Fruit fly (Drosophila melanogaster) whole organism, embryonic: Measurements from ENCODE around the gene CG15642.

ENCODE experiments used
- Bgb ChIP-seq: fragments of 200-800 bp; sonication (Bioruptor generic); IDR thresholded peaks from 2 replicates; pipeline ENCODE4 v1.3.6; 2022; ENCODE audit warnings: missing biosample characterization, missing genetic modification characterization; ENCODE audit not compliant: partially characterized antibody
- Bteb2 ChIP-seq: fragments of 200-800 bp; sonication (Bioruptor generic); optimal IDR thresholded peaks from 2 replicates; lab custom pipeline; 2016; ENCODE audit warnings: missing biosample characterization, missing genetic modification characterization
- CG10543 ChIP-seq: fragments of 200-800 bp; sonication (Bioruptor generic); optimal IDR thresholded peaks from 3 replicates; lab custom pipeline; 2017; ENCODE audit warnings: missing biosample characterization, mild to moderate bottlenecking, missing genetic modification characterization, moderate library complexity
- CG10654 ChIP-seq: fragments of 200-800 bp; sonication (Bioruptor generic); optimal IDR thresholded peaks from 2 replicates; lab custom pipeline; 2016; ENCODE audit warnings: missing biosample characterization, missing genetic modification characterization
- CG11093 ChIP-seq: fragments of 200-800 bp; sonication (Bioruptor generic); IDR thresholded peaks from 3 replicates; pipeline ENCODE4 v1.3.6; 2022; ENCODE audit warnings: missing biosample characterization, missing genetic modification characterization
- CG11504 ChIP-seq: fragments of 200-800 bp; sonication (Bioruptor generic); optimal IDR thresholded peaks from 3 replicates; lab custom pipeline; 2019; ENCODE audit warnings: missing biosample characterization, mild to moderate bottlenecking, missing genetic modification characterization, moderate library complexity
- CG11723 ChIP-seq: fragments of 200-800 bp; sonication (Bioruptor generic); optimal IDR thresholded peaks from 2 replicates; lab custom pipeline; 2017; ENCODE audit warnings: missing biosample characterization, mild to moderate bottlenecking, missing genetic modification characterization
- CG12155 ChIP-seq: fragments of 200-800 bp; sonication (Bioruptor generic); optimal IDR thresholded peaks from 3 replicates; lab custom pipeline; 2016; ENCODE audit warnings: missing biosample characterization, missing genetic modification characterization
- CG14667 ChIP-seq: fragments of 200-800 bp; sonication (Bioruptor generic); IDR thresholded peaks from 2 replicates; pipeline ENCODE4 v1.3.6; 2022; ENCODE audit warnings: missing biosample characterization, missing genetic modification characterization
- CG14965 ChIP-seq: fragments of 200-800 bp; sonication (Bioruptor generic); optimal IDR thresholded peaks from 2 replicates; lab custom pipeline; 2016; ENCODE audit warnings: missing biosample characterization, missing genetic modification characterization, borderline replicate concordance
- CG15011 ChIP-seq: fragments of 200-800 bp; sonication (Bioruptor generic); optimal IDR thresholded peaks from 3 replicates; lab custom pipeline; 2018; ENCODE audit warnings: missing biosample characterization, mild to moderate bottlenecking, missing genetic modification characterization
- CG17385 ChIP-seq: fragments of 200-800 bp; sonication (Bioruptor generic); optimal IDR thresholded peaks from 3 replicates; lab custom pipeline; 2018; ENCODE audit warnings: missing biosample characterization, mild to moderate bottlenecking, missing genetic modification characterization
- CG18011 ChIP-seq: fragments of 200-800 bp; sonication (Bioruptor generic); optimal IDR thresholded peaks from 2 replicates; lab custom pipeline; 2017; ENCODE audit warnings: missing biosample characterization, missing genetic modification characterization, mild to moderate bottlenecking, moderate library complexity, missing genotype
- CG2202 ChIP-seq: fragments of 200-800 bp; sonication (Bioruptor generic); optimal IDR thresholded peaks from 2 replicates; lab custom pipeline; 2018; ENCODE audit warnings: missing biosample characterization, mild to moderate bottlenecking, missing genetic modification characterization
- CG30020 ChIP-seq: fragments of 200-800 bp; optimal IDR thresholded peaks from 2 replicates; lab custom pipeline; 2019; ENCODE audit warnings: missing biosample characterization, mild to moderate bottlenecking, missing genetic modification characterization, moderate library complexity
- CG3163 ChIP-seq: fragments of 200-800 bp; sonication (Bioruptor generic); optimal IDR thresholded peaks from 3 replicates; lab custom pipeline; 2016; ENCODE audit warnings: missing biosample characterization, missing genetic modification characterization
- CG3281 ChIP-seq: fragments of 200-800 bp; sonication (Bioruptor generic); optimal IDR thresholded peaks from 3 replicates; lab custom pipeline; 2017; ENCODE audit warnings: missing biosample characterization, mild to moderate bottlenecking, missing genetic modification characterization
- CG34422 ChIP-seq: fragments of 200-800 bp; sonication (Bioruptor generic); IDR thresholded peaks from 3 replicates; pipeline ENCODE4 v1.3.6; 2022; ENCODE audit warnings: missing biosample characterization, missing genetic modification characterization
- CG4282 ChIP-seq: fragments of 200-800 bp; sonication (Bioruptor generic); optimal IDR thresholded peaks from 2 replicates; lab custom pipeline; 2016; ENCODE audit warnings: missing biosample characterization, missing genetic modification characterization
- CG4820 ChIP-seq: fragments of 200-800 bp; sonication (Bioruptor generic); optimal IDR thresholded peaks from 3 replicates; lab custom pipeline; 2016; ENCODE audit warnings: missing biosample characterization, missing genetic modification characterization
- CG7987 ChIP-seq: fragments of 200-800 bp; sonication (Bioruptor generic); optimal IDR thresholded peaks from 2 replicates; lab custom pipeline; 2018; ENCODE audit warnings: missing biosample characterization, mild to moderate bottlenecking, missing genetic modification characterization, moderate library complexity
- CG8765 ChIP-seq: fragments of 200-800 bp; sonication (Bioruptor generic); IDR thresholded peaks from 2 replicates; pipeline ENCODE4 v1.3.6; 2022; ENCODE audit warnings: missing biosample characterization, missing genetic modification characterization
- Chrac-16 ChIP-seq: fragments of 200-800 bp; sonication (Bioruptor generic); optimal IDR thresholded peaks from 3 replicates; lab custom pipeline; 2016; ENCODE audit warnings: missing biosample characterization, missing genetic modification characterization
- Deaf1 ChIP-seq: fragments of 200-800 bp; optimal IDR thresholded peaks from 3 replicates; lab custom pipeline; 2019; ENCODE audit warnings: missing biosample characterization, mild to moderate bottlenecking, missing genetic modification characterization, moderate library complexity
- MESR4 ChIP-seq: fragments of 200-800 bp; sonication (Bioruptor generic); optimal IDR thresholded peaks from 2 replicates; lab custom pipeline; 2018; ENCODE audit warnings: missing biosample characterization, mild to moderate bottlenecking, missing genetic modification characterization, moderate library complexity
- Mad ChIP-seq: fragments of 200-800 bp; sonication (Bioruptor generic); optimal IDR thresholded peaks from 2 replicates; lab custom pipeline; 2016; ENCODE audit warnings: missing biosample characterization, missing genetic modification characterization
- NC2β ChIP-seq: fragments of 200-800 bp; sonication (Bioruptor generic); optimal IDR thresholded peaks from 2 replicates; lab custom pipeline; 2016; ENCODE audit warnings: missing biosample characterization, missing genetic modification characterization
- Pdp1 ChIP-seq, 2 experiments: fragments of 200-800 bp; sonication (Bioruptor generic); optimal IDR thresholded peaks; 3 replicates each; lab custom pipeline; 2016; ENCODE audit warnings: missing biosample characterization in 2 of 2, missing genetic modification characterization in 2 of 2, mild to moderate bottlenecking in 1 of 2, moderate library complexity in 1 of 2
- Ptx1 ChIP-seq: fragments of 200-800 bp; sonication (Bioruptor generic); IDR thresholded peaks from 2 replicates; pipeline ENCODE4 v1.3.6; 2022; ENCODE audit warnings: missing biosample characterization, missing genetic modification characterization
- bigmax ChIP-seq: fragments of 200-800 bp; sonication (Bioruptor generic); optimal IDR thresholded peaks from 2 replicates; lab custom pipeline; 2018; ENCODE audit warnings: missing biosample characterization, mild to moderate bottlenecking, missing genetic modification characterization
- chm ChIP-seq: fragments of 200-800 bp; sonication (Bioruptor generic); IDR thresholded peaks from 2 replicates; pipeline ENCODE4 v1.3.6; 2022; ENCODE audit warnings: missing biosample characterization, missing genetic modification characterization
- crc ChIP-seq: fragments of 200-800 bp; sonication (Bioruptor generic); optimal IDR thresholded peaks from 2 replicates; lab custom pipeline; 2016; ENCODE audit warnings: missing biosample characterization, missing genetic modification characterization
- crp ChIP-seq, 2 experiments: fragments of 200-800 bp; sonication (Bioruptor generic); optimal IDR thresholded peaks; 2 replicates in 1 of 2; 3 replicates in 1 of 2; lab custom pipeline; 2017; ENCODE audit warnings: missing biosample characterization in 2 of 2, missing genetic modification characterization in 2 of 2, mild to moderate bottlenecking in 1 of 2, moderate library complexity in 1 of 2
- emc ChIP-seq: fragments of 200-800 bp; sonication (Bioruptor generic); optimal IDR thresholded peaks from 2 replicates; lab custom pipeline; 2016; ENCODE audit warnings: missing biosample characterization, missing genetic modification characterization
- fd64A ChIP-seq: fragments of 200-800 bp; sonication (Bioruptor generic); optimal IDR thresholded peaks from 3 replicates; lab custom pipeline; 2018; ENCODE audit warnings: missing biosample characterization, mild to moderate bottlenecking, missing genetic modification characterization
- fru ChIP-seq: fragments of >200 bp; optimal IDR thresholded peaks from 2 replicates; lab custom pipeline; 2017
- fu2 ChIP-seq: fragments of 200-800 bp; sonication (Bioruptor generic); optimal IDR thresholded peaks from 2 replicates; lab custom pipeline; 2016; ENCODE audit warnings: missing biosample characterization, missing genetic modification characterization
- gro ChIP-seq: fragments of 200-800 bp; sonication (Bioruptor generic); optimal IDR thresholded peaks from 2 replicates; lab custom pipeline; 2016; ENCODE audit warnings: missing biosample characterization, missing genetic modification characterization
- jigr1 ChIP-seq: fragments of 200-800 bp; sonication (Bioruptor generic); IDR thresholded peaks from 3 replicates; pipeline ENCODE4 v1.3.6; 2022; ENCODE audit warnings: missing biosample characterization, missing genetic modification characterization
- mirr ChIP-seq: fragments of 200-800 bp; sonication (Bioruptor generic); optimal IDR thresholded peaks from 3 replicates; lab custom pipeline; 2018; ENCODE audit warnings: missing biosample characterization, mild to moderate bottlenecking, missing genetic modification characterization
- nom ChIP-seq: fragments of 200-800 bp; sonication (Bioruptor generic); optimal IDR thresholded peaks from 2 replicates; lab custom pipeline; 2017; ENCODE audit warnings: missing biosample characterization, missing genetic modification characterization, mild to moderate bottlenecking, moderate library complexity, missing genetic modification reagents
- p53 ChIP-seq: fragments of 200-800 bp; sonication (Bioruptor generic); optimal IDR thresholded peaks from 2 replicates; lab custom pipeline; 2016; ENCODE audit warnings: missing biosample characterization, missing genetic modification characterization
- pb ChIP-seq: fragments of 200-800 bp; sonication (Bioruptor generic); optimal IDR thresholded peaks from 3 replicates; lab custom pipeline; 2016; ENCODE audit warnings: missing biosample characterization, missing genetic modification characterization
- pho ChIP-seq: fragments of 200-800 bp; sonication (Bioruptor generic); optimal IDR thresholded peaks from 2 replicates; lab custom pipeline; 2016; ENCODE audit warnings: missing biosample characterization, missing genetic modification characterization
- sna ChIP-seq: fragments of 200-800 bp; sonication (Bioruptor generic); IDR thresholded peaks from 2 replicates; pipeline ENCODE4 v1.3.6; 2022; ENCODE audit warnings: missing biosample characterization, missing genetic modification characterization; ENCODE audit not compliant: partially characterized antibody
- z ChIP-seq: fragments of 200-800 bp; sonication (Bioruptor generic); IDR thresholded peaks from 3 replicates; pipeline ENCODE4 v1.3.6; 2022; ENCODE audit warnings: missing biosample characterization, missing genetic modification characterization
- zfh2 ChIP-seq: fragments of 200-800 bp; sonication (Bioruptor generic); optimal IDR thresholded peaks from 2 replicates; lab custom pipeline; 2016; ENCODE audit warnings: missing biosample characterization, missing genetic modification characterization

The CG15642 gene

DNA sequence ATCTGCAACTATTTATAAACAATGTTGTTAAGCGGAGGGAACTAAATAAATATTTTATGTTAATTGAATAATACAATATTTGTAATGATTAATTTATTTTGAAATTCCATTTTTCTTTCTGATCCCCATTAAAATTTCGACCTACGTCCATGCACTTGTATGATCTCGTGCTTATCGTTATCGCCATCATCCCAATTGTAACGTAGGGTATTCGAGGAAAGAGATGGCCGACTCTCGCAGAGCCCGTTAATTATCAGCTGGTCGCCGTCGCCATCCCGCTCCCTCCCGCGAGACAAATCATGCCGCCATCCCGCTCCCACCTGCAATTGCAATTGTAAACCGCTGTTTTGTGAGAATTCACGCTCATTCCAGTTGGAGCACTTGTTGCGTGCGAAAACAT, 14.4 kb downstream of the CG15642 start, which contains the start of gene CG11655 (continued):
- TF ChIP-seq mirr (GFP tag; lab: Kevin White, UChicago) (no peak), fru (lab: Kevin White, UChicago) (no peak)

DNA sequence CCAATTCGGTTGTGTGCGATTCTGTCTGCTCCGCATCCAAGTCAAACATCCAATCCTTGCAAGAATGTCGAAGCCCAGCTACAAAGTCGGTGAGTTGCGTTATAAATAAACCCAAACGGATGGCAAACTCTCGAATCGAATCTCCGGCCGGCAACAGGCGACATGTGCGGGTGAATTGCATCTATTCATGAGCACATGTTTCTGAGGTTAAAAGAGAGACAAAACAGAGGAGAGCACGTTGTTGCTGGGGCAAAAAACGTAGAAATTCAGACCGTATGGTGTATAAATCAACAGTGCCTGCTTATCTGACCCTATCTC, 17.3 kb downstream of the CG15642 start:
- TF ChIP-seq Bteb2 (GFP tag; lab: Kevin White, UChicago) (no peak), jigr1 (GFP tag; lab: Robert Waterston, UW) (no peak), MESR4 (GFP tag; lab: Kevin White, UChicago) (peak; percentile 44), CG14667 (no peak), CG7987 (no peak), CG34422 (GFP tag; lab: Robert Waterston, UW) (peak; percentile 47; the same call in 1 of the 3 replicates), CG4820 (GFP tag; lab: Kevin White, UChicago) (no peak), Bgb (GFP tag; lab: Robert Waterston, UW) (peak; percentile 20; the same call in 1 of the 2 replicates), CG11093 (GFP tag; lab: Robert Waterston, UW) (no peak), CG12155 (GFP tag; lab: Kevin White, UChicago) (no peak), crc (no peak), chm (GFP tag; lab: Robert Waterston, UW) (0 out of 2 replicates have a peak, but pooled peaks have one; percentile 6), sna (GFP tag; lab: Robert Waterston, UW) (peak; percentile 9; the same call in 1 of the 2 replicates), Pdp1 (GFP tag; optimal IDR thresholded peaks at IDR 0.05; lab: Kevin White, UChicago) (no peak), CG4282 (GFP tag; lab: Kevin White, UChicago) (no peak), CG14965 (GFP tag; lab: Kevin White, UChicago) (no peak), bigmax (peak; percentile 3), Chrac-16 (GFP tag; lab: Kevin White, UChicago) (no peak)

dm6 chrX:15449490-15450326, 17.8 kb downstream of the CG15642 start, which contains the start of the genes Scamp and Ahcy:
Gene Scamp, minus strand, starts transcription at chrX:15449883.
Gene Ahcy, plus strand, starts transcription at chrX:15450261.
- TF ChIP-seq pho (GFP tag; lab: Kevin White, UChicago) = peak; percentile 4
- TF ChIP-seq z (GFP tag; lab: Robert Waterston, UW) = no peak
- no peak for TF ChIP-seq pb (GFP tag; lab: Kevin White, UChicago)
- TF ChIP-seq Chrac-16 (GFP tag; lab: Kevin White, UChicago) = peak; percentile 2
- no peak for TF ChIP-seq fu2
- no peak for TF ChIP-seq fd64A (GFP tag; lab: Kevin White, UChicago)
- TF ChIP-seq CG3163 = no peak
- no peak for TF ChIP-seq p53 (GFP tag; lab: Kevin White, UChicago)
- no peak for TF ChIP-seq emc
- peak; percentile 39 for TF ChIP-seq CG18011 (GFP tag; lab: Kevin White, UChicago)
- no peak for TF ChIP-seq Mad
- TF ChIP-seq crp (GFP tag; optimal IDR thresholded peaks at IDR 0.05; lab: Kevin White, UChicago) = peak in 1 of 2 experiments; percentile 15
- TF ChIP-seq CG15011 (GFP tag; lab: Kevin White, UChicago) = no peak
- no peak for TF ChIP-seq CG17385 (GFP tag; lab: Kevin White, UChicago)
- no peak for TF ChIP-seq CG8765 (GFP tag; lab: Robert Waterston, UW)
- TF ChIP-seq CG10543 (GFP tag; lab: Kevin White, UChicago) = peak; percentile 13
- peak; percentile 4 for TF ChIP-seq Deaf1 (tag; lab: Kevin White, UChicago)
- no peak for TF ChIP-seq zfh2 (GFP tag; lab: Kevin White, UChicago)
- no peak for TF ChIP-seq Ptx1
- TF ChIP-seq CG2202 (tag; lab: Kevin White, UChicago) = no peak
- TF ChIP-seq CG11504 (tag; lab: Kevin White, UChicago) = peak; percentile 45
- TF ChIP-seq CG3281 = no peak
- no peak for TF ChIP-seq CG10654 (GFP tag; lab: Kevin White, UChicago)
- TF ChIP-seq NC2β (GFP tag; lab: Kevin White, UChicago) = no peak
- TF ChIP-seq gro (GFP tag; lab: Kevin White, UChicago) = no peak
- no peak for TF ChIP-seq CG7987
- no peak for TF ChIP-seq CG11723
- TF ChIP-seq CG30020 (tag; lab: Kevin White, UChicago) = peak; percentile 38
- TF ChIP-seq nom = no peak
